Worm (Caenorhabditis elegans) whole organism, L1 larva: ENCODE measurements around the gene hrpf-2.

Source experiments
- F16B12.6 ChIP-seq: fragments of 150-350 bp; optimal IDR thresholded peaks from 2 replicates; lab custom pipeline; 2014; ENCODE audit warnings: missing biosample characterization, missing genetic modification characterization
- nhr-11 ChIP-seq: fragments of 150-350 bp; optimal IDR thresholded peaks from 2 replicates; lab custom pipeline; 2014; ENCODE audit warnings: missing biosample characterization, missing genetic modification characterization

ce11 chrIV:6404871-6405270 lies 28.5 kb upstream of the hrpf-2 start, which contains the start of gene srv-13:
- TF ChIP-seq F16B12.6 (tag; lab: Kevin White, UChicago) = no peak
- TF ChIP-seq nhr-11 = no peak
